Fruit fly (Drosophila melanogaster) whole organism, embryonic: Measurements from ENCODE around the gene Pex2.

Experiments used
- BEAF-32 ChIP-seq: fragments of 200-800 bp; sonication (Bioruptor generic); optimal IDR thresholded peaks from 3 replicates; lab custom pipeline; 2017; ENCODE audit warnings: missing biosample characterization, missing genetic modification characterization, mild to moderate bottlenecking, moderate library complexity, missing genetic modification reagents
- CG11398 ChIP-seq: fragments of 200-800 bp; sonication (Bioruptor generic); optimal IDR thresholded peaks from 2 replicates; lab custom pipeline; 2016; ENCODE audit warnings: missing biosample characterization, missing genetic modification characterization
- CG13424 ChIP-seq: fragments of 200-800 bp; sonication (Bioruptor generic); optimal IDR thresholded peaks from 2 replicates; lab custom pipeline; 2019; ENCODE audit warnings: missing biosample characterization, mild to moderate bottlenecking, missing genetic modification characterization, moderate library complexity
- CG13894 ChIP-seq: fragments of 200-800 bp; sonication (Bioruptor generic); optimal IDR thresholded peaks from 3 replicates; lab custom pipeline; 2018; ENCODE audit warnings: missing biosample characterization, mild to moderate bottlenecking, missing genetic modification characterization, moderate library complexity
- CG15011 ChIP-seq: fragments of 200-800 bp; sonication (Bioruptor generic); optimal IDR thresholded peaks from 3 replicates; lab custom pipeline; 2018; ENCODE audit warnings: missing biosample characterization, mild to moderate bottlenecking, missing genetic modification characterization
- CG17186 ChIP-seq: fragments of 200-800 bp; sonication (Bioruptor generic); optimal IDR thresholded peaks from 3 replicates; lab custom pipeline; 2017; ENCODE audit warnings: missing biosample characterization, missing genetic modification reagents, missing genetic modification characterization
- CG17359 ChIP-seq: fragments of 200-800 bp; sonication (Bioruptor generic); optimal IDR thresholded peaks from 3 replicates; lab custom pipeline; 2018; ENCODE audit warnings: missing biosample characterization, mild to moderate bottlenecking, missing genetic modification characterization, moderate library complexity
- CG1792 ChIP-seq: fragments of 200-800 bp; sonication (Bioruptor generic); optimal IDR thresholded peaks from 2 replicates; lab custom pipeline; 2016; ENCODE audit warnings: missing biosample characterization, missing genetic modification characterization
- CG18262 ChIP-seq: fragments of 200-800 bp; optimal IDR thresholded peaks from 3 replicates; lab custom pipeline; 2019; ENCODE audit warnings: missing biosample characterization, mild to moderate bottlenecking, missing genetic modification characterization, moderate library complexity
- CG18476 ChIP-seq: fragments of 200-800 bp; sonication (Bioruptor generic); optimal IDR thresholded peaks from 2 replicates; lab custom pipeline; 2016; ENCODE audit warnings: missing biosample characterization, mild to moderate bottlenecking, missing genetic modification characterization
- CG2875 ChIP-seq: fragments of 200-800 bp; sonication (Bioruptor generic); optimal IDR thresholded peaks from 2 replicates; lab custom pipeline; 2017; ENCODE audit warnings: missing biosample characterization, mild to moderate bottlenecking, missing genetic modification characterization, missing genetic modification reagents
- CG2889 ChIP-seq: fragments of 200-800 bp; sonication (Bioruptor generic); IDR thresholded peaks from 3 replicates; pipeline ENCODE4 v1.3.6; 2022; ENCODE audit warnings: missing biosample characterization, missing genetic modification characterization
- CG3281 ChIP-seq: fragments of 200-800 bp; sonication (Bioruptor generic); optimal IDR thresholded peaks from 3 replicates; lab custom pipeline; 2017; ENCODE audit warnings: missing biosample characterization, mild to moderate bottlenecking, missing genetic modification characterization
- CG33557 ChIP-seq: fragments of 200-800 bp; sonication (Bioruptor generic); optimal IDR thresholded peaks from 2 replicates; lab custom pipeline; 2019; ENCODE audit warnings: missing biosample characterization, mild to moderate bottlenecking, missing genetic modification characterization, moderate library complexity
- CG3838 ChIP-seq: fragments of 200-800 bp; sonication (Bioruptor generic); optimal IDR thresholded peaks from 3 replicates; lab custom pipeline; 2016; ENCODE audit warnings: missing biosample characterization, missing genetic modification characterization
- CG3995 ChIP-seq: fragments of 200-800 bp; sonication (Bioruptor generic); optimal IDR thresholded peaks from 3 replicates; lab custom pipeline; 2016; ENCODE audit warnings: missing biosample characterization, missing genetic modification characterization
- CG4854 ChIP-seq: fragments of 200-800 bp; sonication (Bioruptor generic); optimal IDR thresholded peaks from 2 replicates; lab custom pipeline; 2016; ENCODE audit warnings: missing biosample characterization, missing genetic modification characterization, inconsistent platforms
- CG6254 ChIP-seq: fragments of 200-800 bp; sonication (Bioruptor generic); optimal IDR thresholded peaks from 3 replicates; lab custom pipeline; 2017; ENCODE audit warnings: mild to moderate bottlenecking, missing biosample characterization, missing genetic modification reagents, missing genetic modification characterization
- CHES-1-like ChIP-seq: fragments of 200-800 bp; sonication (Bioruptor generic); optimal IDR thresholded peaks from 2 replicates; lab custom pipeline; 2016; ENCODE audit warnings: missing biosample characterization, missing genetic modification characterization
- Dad ChIP-seq: fragments of 200-800 bp; sonication (Bioruptor generic); optimal IDR thresholded peaks from 3 replicates; lab custom pipeline; 2016; ENCODE audit warnings: missing biosample characterization, missing genetic modification characterization
- Dek ChIP-seq: fragments of 200-800 bp; sonication (Bioruptor generic); optimal IDR thresholded peaks from 3 replicates; lab custom pipeline; 2019; ENCODE audit warnings: missing biosample characterization, mild to moderate bottlenecking, missing genetic modification characterization, moderate library complexity
- Eip74EF ChIP-seq, 2 experiments: fragments of 200-800 bp in 1 of 2; fragments of >200 bp in 1 of 2; sonication (Bioruptor generic) in 1 of 2; optimal IDR thresholded peaks; 2 replicates each; lab custom pipeline; 2017 to 2019; ENCODE audit warnings: missing biosample characterization in 2 of 2, missing genetic modification characterization in 2 of 2, mild to moderate bottlenecking in 1 of 2, moderate library complexity in 1 of 2
- HmgZ ChIP-seq: fragments of 200-800 bp; sonication (Bioruptor generic); optimal IDR thresholded peaks from 2 replicates; lab custom pipeline; 2018; ENCODE audit warnings: missing biosample characterization, mild to moderate bottlenecking, missing genetic modification characterization
- Hmx ChIP-seq: fragments of 200-800 bp; sonication (Bioruptor generic); optimal IDR thresholded peaks from 2 replicates; lab custom pipeline; 2016; ENCODE audit warnings: missing biosample characterization, missing genetic modification characterization
- Lhr ChIP-seq: fragments of 200-800 bp; sonication (Bioruptor generic); optimal IDR thresholded peaks from 3 replicates; lab custom pipeline; 2017; ENCODE audit warnings: mild to moderate bottlenecking, missing biosample characterization, missing genetic modification reagents, missing genetic modification characterization
- MESR4 ChIP-seq: fragments of 200-800 bp; sonication (Bioruptor generic); optimal IDR thresholded peaks from 2 replicates; lab custom pipeline; 2018; ENCODE audit warnings: missing biosample characterization, mild to moderate bottlenecking, missing genetic modification characterization, moderate library complexity
- Mes4 ChIP-seq: fragments of 200-800 bp; sonication (Bioruptor generic); optimal IDR thresholded peaks from 2 replicates; lab custom pipeline; 2016; ENCODE audit warnings: missing biosample characterization, missing genetic modification characterization
- Oaz ChIP-seq: fragments of 200-800 bp; sonication (Bioruptor generic); IDR thresholded peaks from 2 replicates; pipeline ENCODE4 v1.3.6; 2022; ENCODE audit warnings: missing biosample characterization, missing genetic modification characterization
- Opbp ChIP-seq: fragments of 200-800 bp; sonication (Bioruptor generic); IDR thresholded peaks from 3 replicates; pipeline ENCODE4 v1.3.6; 2022; ENCODE audit warnings: missing biosample characterization, missing genetic modification characterization; ENCODE audit not compliant: partially characterized antibody
- Pdp1 ChIP-seq, 2 experiments: fragments of 200-800 bp; sonication (Bioruptor generic); optimal IDR thresholded peaks; 3 replicates each; lab custom pipeline; 2016; ENCODE audit warnings: missing biosample characterization in 2 of 2, missing genetic modification characterization in 2 of 2, mild to moderate bottlenecking in 1 of 2, moderate library complexity in 1 of 2
- Ptx1 ChIP-seq: fragments of 200-800 bp; sonication (Bioruptor generic); IDR thresholded peaks from 2 replicates; pipeline ENCODE4 v1.3.6; 2022; ENCODE audit warnings: missing biosample characterization, missing genetic modification characterization
- Trl ChIP-seq, 3 experiments: fragments of >200 bp in 2 of 3; fragments of 200-800 bp in 1 of 3; sonication (Bioruptor generic) in 1 of 3; optimal IDR thresholded peaks; 2 replicates in 1 of 3; 3 replicates in 2 of 3; lab custom pipeline; 2016 to 2017; ENCODE audit warnings: missing biosample characterization in 1 of 3, missing genetic modification characterization in 1 of 3
- YL-1 ChIP-seq: fragments of 200-800 bp; sonication (Bioruptor generic); optimal IDR thresholded peaks from 3 replicates; lab custom pipeline; 2017; ENCODE audit warnings: missing biosample characterization, mild to moderate bottlenecking, missing genetic modification characterization
- az2 ChIP-seq: fragments of 200-800 bp; sonication (Bioruptor generic); optimal IDR thresholded peaks from 3 replicates; lab custom pipeline; 2016; ENCODE audit warnings: missing biosample characterization, missing genetic modification characterization
- bab2 ChIP-seq: fragments of 200-800 bp; sonication (Bioruptor generic); optimal IDR thresholded peaks from 2 replicates; lab custom pipeline; 2016; ENCODE audit warnings: missing biosample characterization, missing genetic modification characterization
- cad ChIP-seq: fragments of >200 bp; optimal IDR thresholded peaks from 2 replicates; lab custom pipeline; 2017; ENCODE audit warnings: missing biosample characterization, missing genetic modification characterization
- chinmo ChIP-seq: fragments of 200-800 bp; sonication (Bioruptor generic); IDR thresholded peaks from 4 replicates; pipeline ENCODE4 v1.3.6; 2022; ENCODE audit warnings: missing biosample characterization, missing genetic modification characterization; ENCODE audit not compliant: partially characterized antibody
- eyg ChIP-seq: fragments of 200-800 bp; sonication (Bioruptor generic); optimal IDR thresholded peaks from 3 replicates; lab custom pipeline; 2016; ENCODE audit warnings: missing biosample characterization, missing genetic modification characterization
- fu2 ChIP-seq: fragments of 200-800 bp; sonication (Bioruptor generic); optimal IDR thresholded peaks from 2 replicates; lab custom pipeline; 2016; ENCODE audit warnings: missing biosample characterization, missing genetic modification characterization
- hth ChIP-seq: fragments of >200 bp; optimal IDR thresholded peaks from 2 replicates; lab custom pipeline; 2017; ENCODE audit warnings: inconsistent platforms
- kni ChIP-seq: fragments of 200-800 bp; sonication (Bioruptor generic); optimal IDR thresholded peaks from 3 replicates; lab custom pipeline; 2017; ENCODE audit warnings: mild to moderate bottlenecking, missing biosample characterization, missing genetic modification reagents, missing genetic modification characterization
- nmo ChIP-seq: fragments of 200-800 bp; sonication (Bioruptor generic); optimal IDR thresholded peaks from 2 replicates; lab custom pipeline; 2018; ENCODE audit warnings: missing biosample characterization, mild to moderate bottlenecking, missing genetic modification characterization, moderate library complexity
- prd ChIP-seq, 3 experiments: fragments of >200 bp in 2 of 3; fragments of 200-800 bp in 1 of 3; sonication (Bioruptor generic) in 1 of 3; optimal IDR thresholded peaks in 2 of 3; IDR thresholded peaks in 1 of 3; 2 replicates in 2 of 3; 3 replicates in 1 of 3; pipeline versions ENCODE4 v1.3.6 to Lab custom; 2017 to 2022; ENCODE audit warnings: missing biosample characterization in 1 of 3, missing genetic modification characterization in 1 of 3
- pum ChIP-seq: fragments of 200-800 bp; sonication (Bioruptor generic); optimal IDR thresholded peaks from 2 replicates; lab custom pipeline; 2016; ENCODE audit warnings: missing biosample characterization, missing genetic modification characterization
- tgo ChIP-seq: fragments of 200-800 bp; sonication (Bioruptor generic); IDR thresholded peaks from 3 replicates; pipeline ENCODE4 v1.3.6; 2022; ENCODE audit warnings: missing biosample characterization, missing genetic modification characterization
- twi ChIP-seq: fragments of 200-800 bp; optimal IDR thresholded peaks from 2 replicates; lab custom pipeline; 2019; ENCODE audit warnings: missing biosample characterization, mild to moderate bottlenecking, missing genetic modification characterization, moderate library complexity
- vvl ChIP-seq: fragments of 200-800 bp; sonication (Bioruptor generic); IDR thresholded peaks from 2 replicates; pipeline ENCODE4 v1.3.6; 2022; ENCODE audit warnings: missing biosample characterization, missing genetic modification characterization
- zf30C ChIP-seq: fragments of 200-800 bp; sonication (Bioruptor generic); optimal IDR thresholded peaks from 3 replicates; lab custom pipeline; 2018; ENCODE audit warnings: missing biosample characterization, mild to moderate bottlenecking, missing genetic modification characterization

The Pex2 gene

dm6 chr3L:8315141-8315816 is 23.6 kb upstream of the Pex2 start, which contains the start of gene Cpsf6 (continued):
- no peak for TF ChIP-seq prd (optimal IDR thresholded peaks at IDR 0.05; lab: Kevin White, UChicago)
- peak; percentile 74 for TF ChIP-seq prd (GFP tag; IDR thresholded peaks at IDR 0.05; lab: Robert Waterston, UW)
- peak; percentile 74 for TF ChIP-seq az2 (GFP tag; lab: Kevin White, UChicago)
- TF ChIP-seq Mes4, result no peak
- no peak for TF ChIP-seq bab2 (GFP tag; lab: Kevin White, UChicago)
- no peak for TF ChIP-seq CG1792 (GFP tag; lab: Kevin White, UChicago)
- TF ChIP-seq fu2 (GFP tag; lab: Kevin White, UChicago), result no peak
- peak; percentile 65 for TF ChIP-seq Dek (tag; lab: Kevin White, UChicago)
- TF ChIP-seq eyg (GFP tag; lab: Kevin White, UChicago), result no peak
- peak; percentile 53 for TF ChIP-seq HmgZ (tag; lab: Kevin White, UChicago)
- TF ChIP-seq vvl (GFP tag; lab: Robert Waterston, UW), result peak; percentile 78
- peak; percentile 59 for TF ChIP-seq CG33557
- TF ChIP-seq CG18262 (tag; lab: Kevin White, UChicago), result peak; percentile 64
- TF ChIP-seq Oaz (GFP tag; lab: Robert Waterston, UW), result peak; percentile 31; the same call in 1 of the 2 replicates
- peak; percentile 80 for TF ChIP-seq Lhr (GFP tag; lab: Kevin White, UChicago)
- TF ChIP-seq YL-1 (GFP tag; lab: Kevin White, UChicago), result peak; percentile 89
- TF ChIP-seq CG15011 (GFP tag; lab: Kevin White, UChicago), result peak; percentile 8
- TF ChIP-seq zf30C (GFP tag; lab: Kevin White, UChicago), result no peak
- no peak for TF ChIP-seq Trl (optimal IDR thresholded peaks at IDR 0.05; lab: Kevin White, UChicago)
- TF ChIP-seq Trl (GFP tag; optimal IDR thresholded peaks at IDR 0.05; lab: Kevin White, UChicago), result peak; percentile 43
- peak; percentile 66 for TF ChIP-seq CHES-1-like (GFP tag; lab: Kevin White, UChicago)
- peak; percentile 54 for TF ChIP-seq BEAF-32 (GFP tag; lab: Kevin White, UChicago)
- no peak for TF ChIP-seq hth
- no peak for TF ChIP-seq CG3995 (GFP tag; lab: Kevin White, UChicago)
- peak in 1 of 2 experiments; percentile 40 for TF ChIP-seq Pdp1 (GFP tag; optimal IDR thresholded peaks at IDR 0.05; lab: Kevin White, UChicago)
- TF ChIP-seq nmo, result peak; percentile 80
- no peak for TF ChIP-seq Eip74EF (GFP tag; optimal IDR thresholded peaks at IDR 0.05; lab: Kevin White, UChicago)
- TF ChIP-seq kni (GFP tag; lab: Kevin White, UChicago), result no peak
- peak; percentile 90 for TF ChIP-seq MESR4
- TF ChIP-seq Ptx1 (GFP tag; lab: Robert Waterston, UW), result peak; percentile 54
- peak; percentile 79 for TF ChIP-seq CG13424 (tag; lab: Kevin White, UChicago)
- TF ChIP-seq CG3281 (GFP tag; lab: Kevin White, UChicago), result peak; percentile 19
- TF ChIP-seq twi (tag; lab: Kevin White, UChicago), result no peak
- peak; percentile 52 for TF ChIP-seq CG17359
- no peak for TF ChIP-seq cad (GFP tag; lab: Kevin White, UChicago)
- TF ChIP-seq tgo (GFP tag; lab: Robert Waterston, UW), result peak; percentile 61; the same call in 2 of the 3 replicates
- no peak for TF ChIP-seq pum (GFP tag; lab: Kevin White, UChicago)
- TF ChIP-seq Dad (GFP tag; lab: Kevin White, UChicago), result no peak
- TF ChIP-seq CG18476, result peak; percentile 64
- peak; percentile 46 for TF ChIP-seq CG3838 (GFP tag; lab: Kevin White, UChicago)
- no peak for TF ChIP-seq CG6254 (GFP tag; lab: Kevin White, UChicago)
- peak; percentile 6 for TF ChIP-seq CG2875 (GFP tag; lab: Kevin White, UChicago)
- TF ChIP-seq chinmo (GFP tag; lab: Robert Waterston, UW), result peak; percentile 56; the same call in 1 of the 4 replicates
- TF ChIP-seq CG13894 (tag; lab: Kevin White, UChicago), result no peak
- TF ChIP-seq Hmx (GFP tag; lab: Kevin White, UChicago), result peak; percentile 30
- 0 out of 3 replicates have a peak, but pooled peaks have one; percentile 47 for TF ChIP-seq CG2889 (GFP tag; lab: Robert Waterston, UW)
- peak; percentile 46 for TF ChIP-seq CG4854 (GFP tag; lab: Kevin White, UChicago)
- no peak for TF ChIP-seq CG11398 (GFP tag; lab: Kevin White, UChicago)
- no peak for TF ChIP-seq Opbp (GFP tag; lab: Robert Waterston, UW)
- peak; percentile 54 for TF ChIP-seq CG17186
